Worm (Caenorhabditis elegans) whole organism, L4 larva: ENCODE measurements around the gene K09E2.3.

Experiments used
- F10B5.3 ChIP-seq: sonication (generic microtip); optimal IDR thresholded peaks from 2 replicates; lab custom pipeline; 2016; ENCODE audit warnings: mild to moderate bottlenecking, missing genetic modification characterization, missing compliant biosample characterization
- F26F4.8 ChIP-seq: fragments of 200-800 bp; sonication (Bioruptor generic); conservative IDR thresholded peaks from 2 replicates; pipeline ENCODE4 v1.3.6; 2022; ENCODE audit warnings: missing genetic modification characterization, missing compliant biosample characterization
- F37D6.2 ChIP-seq: sonication (generic microtip); optimal IDR thresholded peaks from 2 replicates; lab custom pipeline; 2016; ENCODE audit warnings: mild to moderate bottlenecking, missing genetic modification characterization, missing compliant biosample characterization
- F49E8.2 ChIP-seq: sonication (generic microtip); optimal IDR thresholded peaks from 2 replicates; lab custom pipeline; 2016; ENCODE audit warnings: missing compliant biosample characterization, mild to moderate bottlenecking, missing genetic modification characterization, borderline replicate concordance
- R02D3.7 ChIP-seq: fragments of 150-350 bp; sonication (generic microtip); optimal IDR thresholded peaks from 3 replicates; lab custom pipeline; 2014; ENCODE audit warnings: missing biosample characterization, missing genetic modification characterization
- T26A8.4 ChIP-seq: fragments of 200-800 bp; sonication (Bioruptor generic); IDR thresholded peaks from 2 replicates; pipeline ENCODE4 v1.3.6; 2022; ENCODE audit warnings: missing genetic modification characterization, missing compliant biosample characterization
- Y105C5A.15 ChIP-seq: fragments of 200-800 bp; sonication (Bioruptor generic); IDR thresholded peaks from 2 replicates; pipeline ENCODE4 v1.3.6; 2022; ENCODE audit warnings: missing genetic modification characterization, missing compliant biosample characterization
- Y48G9A.11 ChIP-seq: fragments of 200-800 bp; sonication (Bioruptor generic); IDR thresholded peaks from 2 replicates; pipeline ENCODE4 v1.3.6; 2022; ENCODE audit warnings: missing genetic modification reagents, missing genetic modification characterization, missing compliant biosample characterization
- Y5F2A.4 ChIP-seq: fragments of 200-800 bp; sonication (Bioruptor generic); optimal IDR thresholded peaks from 2 replicates; lab custom pipeline; 2018; ENCODE audit warnings: mild to moderate bottlenecking, missing genetic modification characterization, missing compliant biosample characterization
- ZK337.2 ChIP-seq: fragments of 200-800 bp; sonication (Bioruptor generic); IDR thresholded peaks from 2 replicates; pipeline ENCODE4 v1.3.6; 2022; ENCODE audit warnings: missing genetic modification reagents, missing genetic modification characterization, missing compliant biosample characterization
- ZK546.5 ChIP-seq, 2 experiments: sonication (generic microtip); optimal IDR thresholded peaks; 2 replicates each; lab custom pipeline; 2017; ENCODE audit warnings: missing biosample characterization in 2 of 2, missing genetic modification characterization in 2 of 2
- aha-1 ChIP-seq: fragments of 150-350 bp; peaks from one replicate; lab custom pipeline; 2014; ENCODE audit warnings: missing biosample characterization, missing genetic modification characterization
- arid-1 ChIP-seq: fragments of 200-800 bp; sonication (Bioruptor generic); conservative IDR thresholded peaks from 2 replicates; pipeline ENCODE4 v1.3.6; 2022; ENCODE audit warnings: missing genetic modification reagents, missing genetic modification characterization, missing compliant biosample characterization
- ceh-32 ChIP-seq: sonication (generic microtip); optimal IDR thresholded peaks from 2 replicates; lab custom pipeline; 2016; ENCODE audit warnings: mild to moderate bottlenecking, missing genetic modification characterization, missing compliant biosample characterization; ENCODE audit not compliant: poor library complexity
- ceh-62 ChIP-seq: sonication (generic microtip); optimal IDR thresholded peaks from 2 replicates; lab custom pipeline; 2017; ENCODE audit warnings: missing biosample characterization, missing genetic modification characterization
- ctbp-1 ChIP-seq: fragments of 200-800 bp; sonication (Bioruptor generic); IDR thresholded peaks from 2 replicates; pipeline ENCODE4 v1.3.6; 2022; ENCODE audit warnings: missing genetic modification reagents, missing genetic modification characterization, missing compliant biosample characterization
- daf-12 ChIP-seq: fragments of 150-350 bp; optimal IDR thresholded peaks from 2 replicates; lab custom pipeline; 2014; ENCODE audit warnings: missing biosample characterization, missing genetic modification reagents, missing genetic modification characterization
- daf-19 ChIP-seq: fragments of 200-800 bp; sonication (Bioruptor generic); conservative IDR thresholded peaks from 2 replicates; pipeline ENCODE4 v1.3.6; 2022; ENCODE audit warnings: missing genetic modification characterization, missing compliant biosample characterization
- daf-8 ChIP-seq: fragments of 200-800 bp; sonication (Bioruptor generic); IDR thresholded peaks from 2 replicates; pipeline ENCODE4 v1.3.6; 2022; ENCODE audit warnings: missing genetic modification characterization, missing compliant biosample characterization
- dmd-9 ChIP-seq: fragments of 200-800 bp; sonication (Bioruptor generic); IDR thresholded peaks from 2 replicates; pipeline ENCODE4 v1.3.6; 2022; ENCODE audit warnings: missing genetic modification reagents, missing genetic modification characterization, missing compliant biosample characterization
- dpl-1 ChIP-seq: fragments of 150-350 bp; optimal IDR thresholded peaks from 2 replicates; lab custom pipeline; 2014; ENCODE audit warnings: missing biosample characterization, missing genetic modification reagents, missing genetic modification characterization
- duxl-1 ChIP-seq: sonication (generic microtip); optimal IDR thresholded peaks from 2 replicates; lab custom pipeline; 2016; ENCODE audit warnings: mild to moderate bottlenecking, missing genetic modification characterization, moderate library complexity, missing compliant biosample characterization; ENCODE audit not compliant: poor library complexity
- egl-43 ChIP-seq: fragments of 200-800 bp; sonication (Bioruptor generic); IDR thresholded peaks from 2 replicates; pipeline ENCODE4 v1.3.6; 2022; ENCODE audit warnings: missing genetic modification reagents, missing genetic modification characterization, missing compliant biosample characterization
- fkh-10 ChIP-seq: fragments of 150-350 bp; optimal IDR thresholded peaks from 2 replicates; lab custom pipeline; 2014; ENCODE audit warnings: missing biosample characterization, missing genetic modification reagents, missing genetic modification characterization
- hlh-11 ChIP-seq: fragments of 200-800 bp; sonication (Bioruptor generic); optimal IDR thresholded peaks from 2 replicates; lab custom pipeline; 2018; ENCODE audit warnings: mild to moderate bottlenecking, missing genetic modification characterization, missing compliant biosample characterization
- hlh-30 ChIP-seq: sonication (generic microtip); optimal IDR thresholded peaks from 2 replicates; lab custom pipeline; 2017; ENCODE audit warnings: antibody characterized with exemption, mild to moderate bottlenecking, missing genetic modification characterization, missing compliant biosample characterization; ENCODE audit not compliant: insufficient read depth
- hmg-1.1 ChIP-seq: fragments of 200-800 bp; sonication (Bioruptor generic); IDR thresholded peaks from 2 replicates; pipeline ENCODE4 v1.3.6; 2022; ENCODE audit warnings: missing genetic modification reagents, missing genetic modification characterization, missing compliant biosample characterization
- lin-15B ChIP-seq: fragments of 150-350 bp; sonication (generic microtip); optimal IDR thresholded peaks from 3 replicates; lab custom pipeline; 2014; ENCODE audit warnings: missing biosample characterization, missing genetic modification characterization
- lin-29 ChIP-seq: fragments of 200-800 bp; sonication (Bioruptor generic); IDR thresholded peaks from 2 replicates; pipeline ENCODE4 v1.3.6; 2022; ENCODE audit warnings: missing genetic modification reagents, missing genetic modification characterization, missing compliant biosample characterization
- madf-5 ChIP-seq, 2 experiments: fragments of 200-800 bp; sonication (Bioruptor generic); IDR thresholded peaks; 2 replicates each; pipeline ENCODE4 v1.3.6; 2022; ENCODE audit warnings: missing compliant biosample characterization in 2 of 2, missing genetic modification characterization in 2 of 2
- mdl-1 ChIP-seq, 2 experiments: fragments of 150-350 bp in 1 of 2; sonication (generic microtip) in 1 of 2; optimal IDR thresholded peaks; 2 replicates each; lab custom pipeline; 2014 to 2017; ENCODE audit warnings: missing biosample characterization in 2 of 2, missing genetic modification characterization in 2 of 2
- mep-1 ChIP-seq: fragments of 150-350 bp; sonication (generic microtip); optimal IDR thresholded peaks from 3 replicates; lab custom pipeline; 2014; ENCODE audit warnings: missing biosample characterization, missing genetic modification characterization
- mxl-3 ChIP-seq: fragments of 200-800 bp; sonication (Bioruptor generic); optimal IDR thresholded peaks from 2 replicates; lab custom pipeline; 2018; ENCODE audit warnings: mild to moderate bottlenecking, missing genetic modification characterization, missing compliant biosample characterization
- nhr-111 ChIP-seq: fragments of 200-800 bp; sonication (Bioruptor generic); optimal IDR thresholded peaks from 2 replicates; lab custom pipeline; 2018; ENCODE audit warnings: mild to moderate bottlenecking, missing genetic modification characterization, missing compliant biosample characterization
- nhr-237 ChIP-seq: sonication (generic microtip); optimal IDR thresholded peaks from 2 replicates; lab custom pipeline; 2017; ENCODE audit warnings: missing biosample characterization, missing genetic modification characterization
- nhr-25 ChIP-seq: sonication (generic microtip); optimal IDR thresholded peaks from 2 replicates; lab custom pipeline; 2017; ENCODE audit warnings: missing genetic modification characterization, mild to moderate bottlenecking, missing compliant biosample characterization, antibody characterized with exemption, moderate library complexity, borderline replicate concordance; ENCODE audit not compliant: insufficient read depth
- nhr-41 ChIP-seq: fragments of 200-800 bp; sonication (Bioruptor generic); IDR thresholded peaks from 2 replicates; pipeline ENCODE4 v1.3.6; 2022; ENCODE audit warnings: missing genetic modification reagents, missing genetic modification characterization, missing compliant biosample characterization
- nhr-42 ChIP-seq: fragments of 200-800 bp; sonication (Bioruptor generic); IDR thresholded peaks from 2 replicates; pipeline ENCODE4 v1.3.6; 2022; ENCODE audit warnings: missing genetic modification characterization, missing compliant biosample characterization
- nhr-48 ChIP-seq: sonication (generic microtip); optimal IDR thresholded peaks from 2 replicates; lab custom pipeline; 2016; ENCODE audit warnings: mild to moderate bottlenecking, missing genetic modification characterization, missing compliant biosample characterization
- pha-4 ChIP-seq, 2 experiments: fragments of 150-350 bp in 1 of 2; fragments of 200-800 bp in 1 of 2; sonication (Bioruptor generic) in 1 of 2; IDR thresholded peaks in 1 of 2; optimal IDR thresholded peaks in 1 of 2; 2 replicates each; pipeline versions ENCODE4 v1.3.6 to Lab custom; 2014 to 2022; ENCODE audit warnings: missing genetic modification characterization in 2 of 2, missing genetic modification reagents in 2 of 2, missing biosample characterization in 1 of 2, missing compliant biosample characterization in 1 of 2
- pqm-1 ChIP-seq: sonication (generic microtip); optimal IDR thresholded peaks from 2 replicates; lab custom pipeline; 2017; ENCODE audit warnings: missing biosample characterization, missing genetic modification characterization
- rbr-2 ChIP-seq: sonication (generic microtip); optimal IDR thresholded peaks from 2 replicates; lab custom pipeline; 2016; ENCODE audit warnings: missing genotype, missing genetic modification characterization, missing compliant biosample characterization
- saeg-2 ChIP-seq: fragments of 200-800 bp; sonication (Bioruptor generic); IDR thresholded peaks from 2 replicates; pipeline ENCODE4 v1.3.6; 2022; ENCODE audit warnings: missing genetic modification reagents, missing genetic modification characterization, missing compliant biosample characterization
- set-16 ChIP-seq: fragments of 200-800 bp; sonication (Bioruptor generic); IDR thresholded peaks from 2 replicates; pipeline ENCODE4 v1.3.6; 2022; ENCODE audit warnings: missing genetic modification reagents, missing genetic modification characterization, missing compliant biosample characterization
- snpc-1.2 ChIP-seq: fragments of 200-800 bp; sonication (Bioruptor generic); IDR thresholded peaks from 2 replicates; pipeline ENCODE4 v1.3.6; 2022; ENCODE audit warnings: missing genetic modification reagents, missing genetic modification characterization, missing compliant biosample characterization
- unc-130 ChIP-seq: sonication (generic microtip); optimal IDR thresholded peaks from 2 replicates; lab custom pipeline; 2016; ENCODE audit warnings: missing genetic modification reagents, missing genetic modification characterization, missing compliant biosample characterization
- vab-7 ChIP-seq: fragments of 200-800 bp; sonication (Bioruptor generic); IDR thresholded peaks from 2 replicates; pipeline ENCODE4 v1.3.6; 2022; ENCODE audit warnings: missing genetic modification reagents, missing genetic modification characterization, missing compliant biosample characterization
- zfp-3 ChIP-seq: fragments of 200-800 bp; sonication (Bioruptor generic); conservative IDR thresholded peaks from 2 replicates; pipeline ENCODE4 v1.3.6; 2022; ENCODE audit warnings: missing genetic modification reagents, missing genetic modification characterization, missing compliant biosample characterization
- ztf-11 ChIP-seq: fragments of 150-350 bp; optimal IDR thresholded peaks from 2 replicates; lab custom pipeline; 2014; ENCODE audit warnings: missing biosample characterization, missing genetic modification characterization

Gene K09E2.3

ce11 chrX:8638679-8639184, 34.2 kb upstream of the K09E2.3 start:
- TF ChIP-seq ZK337.2 (peak; percentile 55; the same call in 1 of the 2 replicates), mdl-1 (tag; optimal IDR thresholded peaks at IDR 0.05; lab: Kevin White, UChicago) (no peak), daf-19 (GFP tag; lab: Robert Waterston, UW) (peak; percentile 77; the same call in 1 of the 2 replicates), ctbp-1 (GFP tag; lab: Robert Waterston, UW) (peak; percentile 62; the same call in 1 of the 2 replicates), hlh-11 (tag; lab: Kevin White, UChicago) (no peak), dmd-9 (GFP tag; lab: Robert Waterston, UW) (no peak), pqm-1 (tag; lab: Kevin White, UChicago) (no peak), hmg-1.1 (GFP tag; lab: Robert Waterston, UW) (peak; percentile 39; the same call in 1 of the 2 replicates), F49E8.2 (tag; lab: Kevin White, UChicago) (peak; percentile 58), F10B5.3 (peak; percentile 39), ztf-11 (tag; lab: Kevin White, UChicago) (no peak), nhr-41 (GFP tag; lab: Robert Waterston, UW) (0 out of 2 replicates have a peak, but pooled peaks have one; percentile 11), madf-5 (GFP tag; IDR thresholded peaks at IDR 0.05; lab: Robert Waterston, UW) (peak; percentile 10 to 75; a peak in 2 of 4 replicates), pha-4 (GFP tag; IDR thresholded peaks at IDR 0.05; lab: Robert Waterston, UW) (peak; percentile 64), pha-4 (tag; optimal IDR thresholded peaks at IDR 0.05; lab: Kevin White, UChicago) (no peak), vab-7 (GFP tag; lab: Robert Waterston, UW) (0 out of 2 replicates have a peak, but pooled peaks have one; percentile 7), F37D6.2 (tag; lab: Kevin White, UChicago) (no peak), hlh-30 (tag; lab: Kevin White, UChicago) (peak; percentile 24), snpc-1.2 (GFP tag; lab: Robert Waterston, UW) (peak; percentile 85), ceh-62 (tag; lab: Kevin White, UChicago) (no peak), dpl-1 (GFP tag; lab: Kevin White, UChicago) (no peak), arid-1 (GFP tag; lab: Robert Waterston, UW) (peak; percentile 67), daf-12 (tag; lab: Kevin White, UChicago) (no peak), egl-43 (GFP tag; lab: Robert Waterston, UW) (no peak; the same call in none of the 2 replicates), F26F4.8 (GFP tag; lab: Robert Waterston, UW) (peak; percentile 93), daf-8 (no peak), set-16 (GFP tag; lab: Robert Waterston, UW) (no peak), ceh-32 (peak; percentile 25), R02D3.7 (tag; lab: Kevin White, UChicago) (no peak), mxl-3 (GFP tag; lab: Kevin White, UChicago) (no peak), nhr-42 (GFP tag; lab: Robert Waterston, UW) (peak; percentile 38; the same call in 1 of the 2 replicates), saeg-2 (GFP tag; lab: Robert Waterston, UW) (no peak), duxl-1 (tag; lab: Kevin White, UChicago) (no peak), aha-1 (tag; lab: Kevin White, UChicago) (peak; percentile 79), unc-130 (GFP tag; lab: Kevin White, UChicago) (no peak), nhr-48 (tag; lab: Kevin White, UChicago) (peak; percentile 43), mep-1 (tag; lab: Kevin White, UChicago) (no peak), lin-29 (GFP tag; lab: Robert Waterston, UW) (no peak; the same call in 1 of the 2 replicates), nhr-237 (tag; lab: Kevin White, UChicago) (no peak), fkh-10 (GFP tag; lab: Kevin White, UChicago) (no peak), Y48G9A.11 (GFP tag; lab: Robert Waterston, UW) (peak; percentile 55; the same call in 1 of the 2 replicates), Y105C5A.15 (GFP tag; lab: Robert Waterston, UW) (peak; percentile 71; the same call in 1 of the 2 replicates), nhr-111 (no peak), ZK546.5 (tag; optimal IDR thresholded peaks at IDR 0.05; lab: Kevin White, UChicago) (no peak), zfp-3 (GFP tag; lab: Robert Waterston, UW) (no peak; the same call in 1 of the 2 replicates), rbr-2 (tag; lab: Kevin White, UChicago) (no peak), T26A8.4 (no peak), lin-15B (tag; lab: Kevin White, UChicago) (no peak), Y5F2A.4 (GFP tag; lab: Kevin White, UChicago) (no peak), nhr-25 (tag; lab: Kevin White, UChicago) (no peak)
